Worm (Caenorhabditis elegans) whole organism, late embryonic: ENCODE measurements around the gene him-17.

Experiments
- C08G9.2 ChIP-seq: sonication (generic microtip); optimal IDR thresholded peaks from 2 replicates; lab custom pipeline; 2016; ENCODE audit warnings: mild to moderate bottlenecking, missing genetic modification characterization, moderate library complexity, missing compliant biosample characterization
- C38D4.7 ChIP-seq: fragments of 200-800 bp; sonication (Bioruptor generic); optimal IDR thresholded peaks from 2 replicates; lab custom pipeline; 2018; ENCODE audit warnings: mild to moderate bottlenecking, missing genetic modification characterization, moderate library complexity, missing compliant biosample characterization
- ama-1 ChIP-seq: fragments of 150-350 bp; optimal IDR thresholded peaks from 2 replicates; lab custom pipeline; 2014
- ceh-14 ChIP-seq: sonication (generic microtip); optimal IDR thresholded peaks from 2 replicates; lab custom pipeline; 2016; ENCODE audit warnings: missing genotype, missing genetic modification characterization, missing compliant biosample characterization
- ceh-18 ChIP-seq: sonication (generic microtip); optimal IDR thresholded peaks from 2 replicates; lab custom pipeline; 2016; ENCODE audit warnings: missing genetic modification characterization, missing compliant biosample characterization
- ceh-19 ChIP-seq: fragments of 200-800 bp; sonication (Bioruptor generic); optimal IDR thresholded peaks from 2 replicates; lab custom pipeline; 2018; ENCODE audit warnings: mild to moderate bottlenecking, missing genetic modification characterization, missing compliant biosample characterization
- ceh-2 ChIP-seq: sonication (generic microtip); optimal IDR thresholded peaks from 2 replicates; lab custom pipeline; 2016; ENCODE audit warnings: missing genotype, missing genetic modification characterization, missing compliant biosample characterization
- ceh-31 ChIP-seq: sonication (generic microtip); optimal IDR thresholded peaks from 2 replicates; lab custom pipeline; 2016; ENCODE audit warnings: missing genetic modification characterization, missing compliant biosample characterization
- ceh-34 ChIP-seq: sonication (generic microtip); optimal IDR thresholded peaks from 2 replicates; lab custom pipeline; 2016; ENCODE audit warnings: mild to moderate bottlenecking, missing genetic modification characterization, missing compliant biosample characterization
- che-1 ChIP-seq: sonication (generic microtip); optimal IDR thresholded peaks from 2 replicates; lab custom pipeline; 2016; ENCODE audit warnings: mild to moderate bottlenecking, missing genetic modification characterization, missing compliant biosample characterization
- elt-2 ChIP-seq: sonication (generic microtip); optimal IDR thresholded peaks from 2 replicates; lab custom pipeline; 2016; ENCODE audit warnings: missing genetic modification reagents, missing genetic modification characterization, missing compliant biosample characterization
- ets-4 ChIP-seq: sonication (generic microtip); optimal IDR thresholded peaks from 2 replicates; lab custom pipeline; 2016; ENCODE audit warnings: missing genetic modification characterization, missing compliant biosample characterization
- eyg-1 ChIP-seq: sonication (generic microtip); optimal IDR thresholded peaks from 2 replicates; lab custom pipeline; 2016; ENCODE audit warnings: missing genotype, missing genetic modification characterization, missing compliant biosample characterization
- fax-1 ChIP-seq: sonication (generic microtip); optimal IDR thresholded peaks from 2 replicates; lab custom pipeline; 2016; ENCODE audit warnings: missing genotype, missing genetic modification characterization, missing compliant biosample characterization
- fkh-10 ChIP-seq: fragments of 150-350 bp; optimal IDR thresholded peaks from 2 replicates; lab custom pipeline; 2014; ENCODE audit warnings: missing biosample characterization, missing genetic modification reagents, missing genetic modification characterization
- fkh-6 ChIP-seq: sonication (generic microtip); optimal IDR thresholded peaks from 2 replicates; lab custom pipeline; 2016; ENCODE audit warnings: missing genetic modification characterization, missing compliant biosample characterization
- gmeb-2 ChIP-seq: sonication (generic microtip); optimal IDR thresholded peaks from 2 replicates; lab custom pipeline; 2016; ENCODE audit warnings: missing genetic modification characterization, inconsistent platforms, missing compliant biosample characterization
- hlh-15 ChIP-seq: sonication (generic microtip); optimal IDR thresholded peaks from 2 replicates; lab custom pipeline; 2016; ENCODE audit warnings: missing genetic modification characterization, missing compliant biosample characterization
- hlh-30 ChIP-seq: sonication (generic microtip); optimal IDR thresholded peaks from 2 replicates; lab custom pipeline; 2017; ENCODE audit warnings: antibody characterized with exemption, missing genetic modification characterization, missing compliant biosample characterization; ENCODE audit not compliant: insufficient read depth
- hlh-6 ChIP-seq: sonication (generic microtip); optimal IDR thresholded peaks from 2 replicates; lab custom pipeline; 2016; ENCODE audit warnings: missing genotype, missing genetic modification characterization, missing compliant biosample characterization
- lim-6 ChIP-seq: sonication (generic microtip); optimal IDR thresholded peaks from 2 replicates; lab custom pipeline; 2016; ENCODE audit warnings: missing genetic modification characterization, missing compliant biosample characterization
- mec-3 ChIP-seq: sonication (generic microtip); optimal IDR thresholded peaks from 2 replicates; lab custom pipeline; 2016; ENCODE audit warnings: borderline replicate concordance, missing genetic modification characterization, missing compliant biosample characterization
- nfya-1 ChIP-seq: sonication (generic microtip); optimal IDR thresholded peaks from 2 replicates; lab custom pipeline; 2017; ENCODE audit warnings: missing genetic modification characterization, mild to moderate bottlenecking, missing compliant biosample characterization, antibody characterized with exemption, moderate library complexity
- npax-4 ChIP-seq: sonication (generic microtip); optimal IDR thresholded peaks from 2 replicates; lab custom pipeline; 2016; ENCODE audit warnings: missing genetic modification characterization, missing compliant biosample characterization
- odd-2 ChIP-seq: sonication (generic microtip); optimal IDR thresholded peaks from 2 replicates; lab custom pipeline; 2017; ENCODE audit warnings: antibody characterized with exemption, mild to moderate bottlenecking, missing genetic modification characterization, missing compliant biosample characterization
- pag-3 ChIP-seq: sonication (generic microtip); optimal IDR thresholded peaks from 2 replicates; lab custom pipeline; 2016; ENCODE audit warnings: missing compliant biosample characterization, missing genetic modification characterization, borderline replicate concordance
- pha-4 ChIP-seq: fragments of 150-350 bp; optimal IDR thresholded peaks from 2 replicates; lab custom pipeline; 2018; ENCODE audit warnings: missing biosample characterization, missing genetic modification reagents, missing genetic modification characterization
- pros-1 ChIP-seq: fragments of 150-350 bp; optimal IDR thresholded peaks from 2 replicates; lab custom pipeline; 2014; ENCODE audit warnings: missing biosample characterization, missing genetic modification reagents, missing genetic modification characterization
- ref-2 ChIP-seq: sonication (generic microtip); optimal IDR thresholded peaks from 2 replicates; lab custom pipeline; 2016; ENCODE audit warnings: missing genetic modification characterization, missing compliant biosample characterization
- rnt-1 ChIP-seq: sonication (generic microtip); optimal IDR thresholded peaks from 2 replicates; lab custom pipeline; 2016; ENCODE audit warnings: missing genetic modification characterization, missing compliant biosample characterization
- sdc-2 ChIP-seq: sonication (generic microtip); optimal IDR thresholded peaks from 2 replicates; lab custom pipeline; 2016; ENCODE audit warnings: missing genotype, missing genetic modification characterization, missing compliant biosample characterization
- syd-9 ChIP-seq: sonication (generic microtip); optimal IDR thresholded peaks from 2 replicates; lab custom pipeline; 2016; ENCODE audit warnings: mild to moderate bottlenecking, missing genetic modification characterization, moderate library complexity, missing compliant biosample characterization
- tbx-7 ChIP-seq: sonication (generic microtip); optimal IDR thresholded peaks from 2 replicates; lab custom pipeline; 2016; ENCODE audit warnings: missing genotype, missing genetic modification characterization, missing compliant biosample characterization
- unc-3 ChIP-seq, 2 experiments: fragments of 200-800 bp in 1 of 2; sonication (Bioruptor generic) in 1 of 2; sonication (generic microtip) in 1 of 2; conservative IDR thresholded peaks in 1 of 2; optimal IDR thresholded peaks in 1 of 2; 2 replicates each; pipeline versions ENCODE4 v1.3.6 to Lab custom; 2016 to 2022; ENCODE audit warnings: missing compliant biosample characterization in 2 of 2, missing genetic modification characterization in 2 of 2, missing genetic modification reagents in 1 of 2
- unc-42 ChIP-seq: sonication (generic microtip); optimal IDR thresholded peaks from 2 replicates; lab custom pipeline; 2016; ENCODE audit warnings: missing genotype, missing genetic modification characterization, missing compliant biosample characterization
- unc-86 ChIP-seq: sonication (generic microtip); optimal IDR thresholded peaks from 2 replicates; lab custom pipeline; 2016; ENCODE audit warnings: missing genetic modification characterization, missing compliant biosample characterization
- zip-5 ChIP-seq: sonication (generic microtip); optimal IDR thresholded peaks from 2 replicates; lab custom pipeline; 2016; ENCODE audit warnings: missing genetic modification characterization, missing compliant biosample characterization

him-17 gene

ce11 chrV:13163841-13164240 lies 12.7 kb upstream of the him-17 start:
- no peak for TF ChIP-seq ceh-2 (tag; lab: Kevin White, UChicago)
- no peak for TF ChIP-seq nfya-1
- no peak for TF ChIP-seq ama-1 (lab: Kevin White, UChicago)

- TF ChIP-seq syd-9, result no peak
- TF ChIP-seq unc-42 (tag; lab: Kevin White, UChicago), result peak; percentile 94
Measured at ce11 chrV:13165244-13165643, 11.3 kb upstream of the him-17 start.

- TF ChIP-seq ceh-19 (GFP tag; lab: Kevin White, UChicago) (no peak), hlh-30 (tag; lab: Kevin White, UChicago) (peak; percentile 15), unc-42 (tag; lab: Kevin White, UChicago) (peak; percentile 22), ceh-34 (tag; lab: Kevin White, UChicago) (no peak)
Measured at ce11 chrV:13166582-13166981, 9.9 kb upstream of the him-17 start.

- peak; percentile 0 for TF ChIP-seq ceh-31 (tag; lab: Kevin White, UChicago)
- peak; percentile 74 for TF ChIP-seq unc-42 (tag; lab: Kevin White, UChicago)
- TF ChIP-seq C08G9.2 (tag; lab: Kevin White, UChicago), result no peak
- TF ChIP-seq ceh-14 (tag; lab: Kevin White, UChicago), result peak; percentile 32
Measured at ce11 chrV:13170497-13170896, 6.0 kb upstream of the him-17 start.

ce11 chrV:13173718-13174117 lies 2.8 kb upstream of the him-17 start:
- TF ChIP-seq hlh-15 (no peak), elt-2 (tag; lab: Kevin White, UChicago) (peak; percentile 23)

- TF ChIP-seq tbx-7 (tag; lab: Kevin White, UChicago) (no peak), sdc-2 (no peak), pha-4 (tag; lab: Kevin White, UChicago) (no peak), pag-3 (tag; lab: Kevin White, UChicago) (no peak), fax-1 (tag; lab: Kevin White, UChicago) (no peak), gmeb-2 (no peak), hlh-15 (no peak), hlh-30 (tag; lab: Kevin White, UChicago) (no peak), rnt-1 (tag; lab: Kevin White, UChicago) (no peak), odd-2 (tag; lab: Kevin White, UChicago) (no peak), fkh-10 (GFP tag; lab: Kevin White, UChicago) (no peak), C38D4.7 (GFP tag; lab: Kevin White, UChicago) (no peak), nfya-1 (no peak), unc-86 (tag; lab: Kevin White, UChicago) (no peak), fkh-6 (tag; lab: Kevin White, UChicago) (no peak), ceh-34 (tag; lab: Kevin White, UChicago) (no peak), npax-4 (no peak)
Measured at ce11 chrV:13176814-13177213, 303 bp downstream of the him-17 start.

ce11 chrV:13179986-13180591 lies 3.6 kb downstream of the him-17 start, which contains the start of gene cni-1:
TSS of gene cni-1 (plus strand) at chrV:13180330.
- TF ChIP-seq ceh-2 (tag; lab: Kevin White, UChicago) (no peak), lim-6 (tag; lab: Kevin White, UChicago) (no peak), npax-4 (no peak), mec-3 (no peak), ets-4 (tag; lab: Kevin White, UChicago) (no peak), ceh-18 (tag; lab: Kevin White, UChicago) (no peak), ceh-34 (tag; lab: Kevin White, UChicago) (no peak), ceh-31 (tag; lab: Kevin White, UChicago) (no peak), tbx-7 (tag; lab: Kevin White, UChicago) (no peak), eyg-1 (tag; lab: Kevin White, UChicago) (no peak), zip-5 (tag; lab: Kevin White, UChicago) (no peak), fkh-10 (GFP tag; lab: Kevin White, UChicago) (no peak), unc-42 (tag; lab: Kevin White, UChicago) (no peak), unc-3 (GFP tag; conservative IDR thresholded peaks at IDR 0.05; lab: Robert Waterston, UW) (no peak), unc-3 (tag; optimal IDR thresholded peaks at IDR 0.05; lab: Kevin White, UChicago) (no peak), elt-2 (tag; lab: Kevin White, UChicago) (no peak), ref-2 (no peak), che-1 (no peak), hlh-6 (tag; lab: Kevin White, UChicago) (no peak), pros-1 (no peak)
